Worm (Caenorhabditis elegans) whole organism, L1 larva: ENCODE data around the gene srd-45.

ENCODE experiments used
- C16A3.4 ChIP-seq: fragments of 150-350 bp; optimal IDR thresholded peaks from 2 replicates; lab custom pipeline; 2014; ENCODE audit warnings: missing biosample characterization, missing genetic modification characterization
- C34B4.2 ChIP-seq: sonication (generic microtip); optimal IDR thresholded peaks from 2 replicates; lab custom pipeline; 2017; ENCODE audit warnings: mild to moderate bottlenecking, missing genetic modification characterization, missing compliant biosample characterization
- F16B12.6 ChIP-seq: fragments of 150-350 bp; optimal IDR thresholded peaks from 2 replicates; lab custom pipeline; 2014; ENCODE audit warnings: missing biosample characterization, missing genetic modification characterization
- Y116A8C.19 ChIP-seq: sonication (generic microtip); optimal IDR thresholded peaks from 2 replicates; lab custom pipeline; 2016; ENCODE audit warnings: missing compliant biosample characterization, missing genetic modification characterization, borderline replicate concordance
- ama-1 ChIP-seq: fragments of 150-350 bp; optimal IDR thresholded peaks from 2 replicates; lab custom pipeline; 2014
- blmp-1 ChIP-seq: fragments of 150-350 bp; optimal IDR thresholded peaks from 2 replicates; lab custom pipeline; 2014; ENCODE audit warnings: missing biosample characterization, missing genetic modification characterization
- ceh-63 ChIP-seq: fragments of 200-800 bp; sonication (Bioruptor generic); optimal IDR thresholded peaks from 2 replicates; lab custom pipeline; 2018; ENCODE audit warnings: mild to moderate bottlenecking, missing genetic modification characterization, missing compliant biosample characterization
- ceh-90 ChIP-seq: sonication (generic microtip); optimal IDR thresholded peaks from 2 replicates; lab custom pipeline; 2016; ENCODE audit warnings: missing genetic modification characterization, missing compliant biosample characterization
- dsc-1 ChIP-seq: sonication (generic microtip); optimal IDR thresholded peaks from 2 replicates; lab custom pipeline; 2016; ENCODE audit warnings: mild to moderate bottlenecking, missing genetic modification characterization, missing compliant biosample characterization
- egl-13 ChIP-seq: sonication (generic microtip); optimal IDR thresholded peaks from 2 replicates; lab custom pipeline; 2016; ENCODE audit warnings: missing genotype, missing genetic modification reagents, missing genetic modification characterization, missing compliant biosample characterization
- elt-2 ChIP-seq: sonication (generic microtip); optimal IDR thresholded peaks from 2 replicates; lab custom pipeline; 2016; ENCODE audit warnings: missing genetic modification characterization, mild to moderate bottlenecking, inconsistent platforms, missing compliant biosample characterization, missing genetic modification reagents
- ets-5 ChIP-seq: fragments of 200-800 bp; sonication (Bioruptor generic); IDR thresholded peaks from 2 replicates; pipeline ENCODE4 v1.3.6; 2022; ENCODE audit warnings: missing genetic modification characterization, missing compliant biosample characterization
- hlh-17 ChIP-seq: fragments of 200-800 bp; sonication (Bioruptor generic); optimal IDR thresholded peaks from 2 replicates; lab custom pipeline; 2018; ENCODE audit warnings: missing genetic modification characterization, mild to moderate bottlenecking, missing compliant biosample characterization, moderate library complexity, borderline replicate concordance
- hpl-2 ChIP-seq: fragments of 150-350 bp; optimal IDR thresholded peaks from 2 replicates; lab custom pipeline; 2014; ENCODE audit warnings: missing biosample characterization, missing genetic modification reagents, missing genetic modification characterization
- lin-14 ChIP-seq: fragments of 200-800 bp; sonication (Bioruptor generic); optimal IDR thresholded peaks from 2 replicates; lab custom pipeline; 2018; ENCODE audit warnings: mild to moderate bottlenecking, missing genetic modification characterization, moderate library complexity, missing compliant biosample characterization
- lin-15B ChIP-seq: fragments of 150-350 bp; sonication (generic microtip); optimal IDR thresholded peaks from 3 replicates; lab custom pipeline; 2014; ENCODE audit warnings: missing biosample characterization, missing genetic modification characterization
- lin-35 ChIP-seq, 2 experiments: fragments of 150-350 bp; optimal IDR thresholded peaks; 2 replicates each; lab custom pipeline; 2014; ENCODE audit warnings: missing biosample characterization in 2 of 2, missing genetic modification characterization in 2 of 2, missing genetic modification reagents in 2 of 2
- nhr-19 ChIP-seq: fragments of 200-800 bp; sonication (Bioruptor generic); conservative IDR thresholded peaks from 2 replicates; pipeline ENCODE4 v1.3.6; 2022; ENCODE audit warnings: missing genetic modification characterization, missing compliant biosample characterization
- nhr-28 ChIP-seq: fragments of 150-350 bp; optimal IDR thresholded peaks from 2 replicates; lab custom pipeline; 2014; ENCODE audit warnings: missing biosample characterization, missing genetic modification characterization
- nhr-71 ChIP-seq: sonication (generic microtip); optimal IDR thresholded peaks from 2 replicates; lab custom pipeline; 2016; ENCODE audit warnings: mild to moderate bottlenecking, missing genetic modification characterization, moderate library complexity, missing compliant biosample characterization
- nhr-77 ChIP-seq: fragments of 150-350 bp; optimal IDR thresholded peaks from 2 replicates; lab custom pipeline; 2014; ENCODE audit warnings: missing biosample characterization, missing genetic modification characterization
- nhr-85 ChIP-seq: sonication (generic microtip); peaks from one replicate; lab custom pipeline; 2016; ENCODE audit warnings: missing genetic modification characterization, inconsistent platforms, missing compliant biosample characterization
- nhr-90 ChIP-seq: sonication (generic microtip); optimal IDR thresholded peaks from 2 replicates; lab custom pipeline; 2016; ENCODE audit warnings: mild to moderate bottlenecking, missing genetic modification characterization, missing compliant biosample characterization; ENCODE audit not compliant: poor library complexity
- rnt-1 ChIP-seq: sonication (generic microtip); optimal IDR thresholded peaks from 2 replicates; lab custom pipeline; 2016; ENCODE audit warnings: mild to moderate bottlenecking, missing genetic modification characterization, moderate library complexity, missing compliant biosample characterization
- snu-23 ChIP-seq: sonication (generic microtip); optimal IDR thresholded peaks from 2 replicates; lab custom pipeline; 2016; ENCODE audit warnings: missing genetic modification characterization, missing compliant biosample characterization
- tbx-2 ChIP-seq: sonication (generic microtip); optimal IDR thresholded peaks from 2 replicates; lab custom pipeline; 2016; ENCODE audit warnings: missing genetic modification characterization, missing compliant biosample characterization
- unc-130 ChIP-seq: fragments of 150-350 bp; optimal IDR thresholded peaks from 2 replicates; lab custom pipeline; 2017; ENCODE audit warnings: missing biosample characterization, missing genetic modification characterization, inconsistent platforms
- unc-62 ChIP-seq: fragments of 150-350 bp; optimal IDR thresholded peaks from 2 replicates; lab custom pipeline; 2014; ENCODE audit warnings: missing biosample characterization, missing genetic modification reagents, missing genetic modification characterization
- vab-15 ChIP-seq: sonication (generic microtip); optimal IDR thresholded peaks from 2 replicates; lab custom pipeline; 2017; ENCODE audit warnings: missing genotype, mild to moderate bottlenecking, missing genetic modification characterization, missing compliant biosample characterization
- xbp-1 ChIP-seq: sonication (generic microtip); optimal IDR thresholded peaks from 2 replicates; lab custom pipeline; 2016; ENCODE audit warnings: missing genetic modification characterization, missing compliant biosample characterization
- zip-4 ChIP-seq: fragments of 200-800 bp; sonication (Bioruptor generic); optimal IDR thresholded peaks from 2 replicates; lab custom pipeline; 2018; ENCODE audit warnings: mild to moderate bottlenecking, missing genetic modification characterization, moderate library complexity, missing compliant biosample characterization

srd-45 gene

DNA sequence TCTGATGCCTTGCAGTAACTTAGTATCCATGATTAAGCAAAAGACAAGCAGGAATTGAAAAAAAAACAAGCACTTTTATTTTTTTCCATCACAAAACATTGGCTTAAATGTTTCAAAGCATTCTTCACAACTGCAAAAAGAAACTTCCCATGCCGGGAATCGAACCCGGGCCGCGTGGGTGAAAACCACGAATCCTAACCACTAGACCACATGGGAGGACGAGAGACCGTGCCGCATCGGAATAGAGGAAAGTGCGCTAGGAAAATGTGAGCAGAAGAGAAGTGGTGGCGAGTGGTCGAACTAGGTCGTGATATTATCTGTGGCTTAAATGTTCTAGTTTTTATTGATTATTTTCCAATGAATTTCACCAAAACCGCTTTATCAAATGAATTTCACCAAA is 38.7 kb downstream of the srd-45 start (continued):
- TF ChIP-seq nhr-77 (tag; lab: Kevin White, UChicago) (peak; percentile 16), nhr-90 (peak; percentile 17), C16A3.4 (tag; lab: Kevin White, UChicago) (peak; percentile 41), dsc-1 (tag; lab: Kevin White, UChicago) (peak; percentile 53), lin-35 (GFP tag; optimal IDR thresholded peaks at IDR 0.05; lab: Kevin White, UChicago) (peak in 1 of 2 experiments; percentile 55), elt-2 (tag; lab: Kevin White, UChicago) (no peak), snu-23 (GFP tag; lab: Kevin White, UChicago) (peak; percentile 73), nhr-71 (peak; percentile 47), ama-1 (lab: Kevin White, UChicago) (no peak), rnt-1 (tag; lab: Kevin White, UChicago) (peak; percentile 74), tbx-2 (tag; lab: Kevin White, UChicago) (peak; percentile 26), lin-14 (GFP tag; lab: Kevin White, UChicago) (peak; percentile 42), nhr-19 (GFP tag; lab: Robert Waterston, UW) (peak; percentile 56), ceh-63 (GFP tag; lab: Kevin White, UChicago) (no peak)

DNA sequence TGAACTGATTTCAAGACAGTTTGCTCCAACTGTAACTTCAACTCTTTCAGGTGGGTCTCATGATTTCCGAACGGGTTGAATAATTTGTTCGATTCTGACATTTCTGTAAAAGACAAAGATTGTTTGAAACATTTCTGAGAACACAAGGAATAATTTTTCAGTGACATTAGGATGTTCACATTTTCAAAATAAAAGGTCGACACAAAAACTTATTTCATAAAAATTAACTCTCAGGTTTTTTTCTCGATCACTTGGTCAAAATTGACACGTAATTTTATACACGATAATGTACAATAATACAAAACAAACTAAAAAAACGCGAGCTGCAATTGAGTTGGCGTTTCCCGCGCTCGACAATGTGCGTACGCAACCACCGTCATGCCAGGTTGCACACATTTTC is 42.5 kb downstream of the srd-45 start, which contains the start of gene rif-1.2:
Gene rif-1.2 (minus strand): TSS at position 101 of the 400 bp plus-strand sequence.
- TF ChIP-seq xbp-1 (tag; lab: Kevin White, UChicago) (no peak), C16A3.4 (tag; lab: Kevin White, UChicago) (no peak), hpl-2 (GFP tag; lab: Kevin White, UChicago) (no peak), ceh-90 (no peak), nhr-85 (tag; lab: Kevin White, UChicago) (no peak), dsc-1 (tag; lab: Kevin White, UChicago) (no peak), vab-15 (no peak), unc-130 (tag; lab: Kevin White, UChicago) (no peak), zip-4 (GFP tag; lab: Kevin White, UChicago) (no peak), egl-13 (tag; lab: Kevin White, UChicago) (no peak), lin-15B (tag; lab: Kevin White, UChicago) (no peak), unc-62 (GFP tag; lab: Kevin White, UChicago) (no peak), hlh-17 (GFP tag; lab: Kevin White, UChicago) (no peak)

DNA sequence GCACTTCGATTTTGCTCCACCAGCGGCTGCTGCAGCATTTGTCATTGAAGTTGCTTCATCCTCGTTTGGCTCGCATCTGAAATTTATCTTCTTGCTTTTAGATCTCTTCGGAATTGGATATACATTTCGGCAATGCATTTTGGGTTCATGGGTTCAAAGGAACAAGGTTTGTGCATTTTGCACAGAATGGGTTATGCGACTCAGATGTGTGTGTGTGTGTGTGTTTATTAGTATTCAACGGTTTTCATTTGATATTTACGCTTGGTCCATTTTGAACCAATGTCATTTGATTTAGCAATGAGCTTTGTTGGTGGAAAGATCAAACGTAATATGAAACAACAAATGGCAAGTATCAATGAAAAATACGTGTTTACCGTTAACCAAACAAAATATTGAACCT is 47.0 kb downstream of the srd-45 start:
- TF ChIP-seq nhr-28 (tag; lab: Kevin White, UChicago) (no peak), C34B4.2 (no peak), blmp-1 (tag; lab: Kevin White, UChicago) (no peak)

DNA sequence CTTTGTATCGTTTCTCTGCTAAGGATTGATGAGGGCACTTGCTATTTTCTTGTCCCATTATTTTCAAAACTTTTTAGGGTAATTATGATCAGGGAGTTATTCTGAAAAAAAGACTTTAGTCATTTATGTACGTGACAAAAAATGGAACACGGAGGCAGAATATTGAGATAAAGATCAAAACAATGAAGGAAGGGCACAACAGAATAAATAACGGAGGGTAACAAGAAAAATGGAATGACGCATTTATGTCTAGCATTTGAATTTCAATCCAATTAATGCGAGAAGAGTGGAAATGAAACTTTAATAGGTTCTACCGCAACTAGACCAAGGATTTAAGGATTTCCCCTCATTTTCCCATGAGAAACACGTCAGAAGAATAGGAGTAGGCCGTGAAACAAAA is 49.5 kb downstream of the srd-45 start, which contains the start of gene glb-13:
Gene glb-13 (minus strand): TSS at position 101 of the 400 bp plus-strand sequence.
- TF ChIP-seq Y116A8C.19 (tag; lab: Kevin White, UChicago): no peak
- TF ChIP-seq ets-5: no peak
- TF ChIP-seq tbx-2 (tag; lab: Kevin White, UChicago): no peak
- TF ChIP-seq hlh-17 (GFP tag; lab: Kevin White, UChicago): no peak
- TF ChIP-seq F16B12.6 (tag; lab: Kevin White, UChicago): no peak
- TF ChIP-seq, all 84 proteins: peak for 0
